Worm (Caenorhabditis elegans): ENCODE measurements around the gene wrt-6.

DNA sequence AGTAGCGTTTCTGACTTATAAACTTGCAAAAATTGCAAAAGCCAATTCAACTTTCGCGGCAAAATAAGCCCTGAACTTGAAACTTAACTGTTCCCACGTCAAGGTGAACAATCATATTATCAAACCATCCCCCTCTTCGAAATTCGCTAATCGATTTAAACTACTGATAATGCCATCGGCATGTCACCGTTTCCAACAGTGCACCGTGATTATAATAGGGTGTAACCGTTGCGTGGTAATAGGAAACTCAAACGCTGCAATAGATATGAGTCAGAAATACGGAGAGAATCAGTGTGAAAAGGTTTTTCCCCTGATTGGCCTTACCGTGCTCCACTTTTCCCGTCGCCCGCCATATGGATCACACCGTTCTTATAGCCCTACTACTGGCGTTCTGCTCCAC, 20.9 kb downstream of the wrt-6 start:
- no peak for TF ChIP-seq hmbx-1 (tag; optimal IDR thresholded peaks at IDR 0.05)
- TF ChIP-seq tbx-37 (GFP tag; conservative IDR thresholded peaks at IDR 0.05) = no peak
